Fruit fly (Drosophila melanogaster) whole organism, embryonic: ENCODE measurements around the gene CG14696.

Experiments used
- ATbp ChIP-seq: fragments of 200-800 bp; sonication (Bioruptor generic); optimal IDR thresholded peaks from 2 replicates; lab custom pipeline; 2017; ENCODE audit warnings: missing biosample characterization, mild to moderate bottlenecking, missing genetic modification characterization, missing genetic modification reagents
- Atf-2 ChIP-seq: fragments of 200-800 bp; sonication (Bioruptor generic); optimal IDR thresholded peaks from 2 replicates; lab custom pipeline; 2016; ENCODE audit warnings: missing biosample characterization, missing genetic modification characterization
- Blimp-1 ChIP-seq: fragments of 200-800 bp; sonication (Bioruptor generic); optimal IDR thresholded peaks from 3 replicates; lab custom pipeline; 2018; ENCODE audit warnings: missing biosample characterization, missing genetic modification characterization, mild to moderate bottlenecking, moderate library complexity, missing genetic modification reagents
- CG10321 ChIP-seq: fragments of 200-800 bp; sonication (Bioruptor generic); IDR thresholded peaks from 2 replicates; pipeline ENCODE4 v1.3.6; 2022; ENCODE audit warnings: missing biosample characterization, missing genetic modification characterization
- CG12659 ChIP-seq: fragments of 200-800 bp; sonication (Bioruptor generic); optimal IDR thresholded peaks from 3 replicates; lab custom pipeline; 2017; ENCODE audit warnings: mild to moderate bottlenecking, missing biosample characterization, missing genetic modification reagents, missing genetic modification characterization
- CG14441 ChIP-seq: fragments of 200-800 bp; sonication (Bioruptor generic); IDR thresholded peaks from 2 replicates; pipeline ENCODE4 v1.3.6; 2022; ENCODE audit warnings: missing biosample characterization, missing genetic modification characterization
- CG17612 ChIP-seq: fragments of 200-800 bp; sonication (Bioruptor generic); IDR thresholded peaks from 2 replicates; pipeline ENCODE4 v1.3.6; 2022; ENCODE audit warnings: missing biosample characterization, missing genetic modification characterization
- CG18011 ChIP-seq: fragments of 200-800 bp; sonication (Bioruptor generic); optimal IDR thresholded peaks from 2 replicates; lab custom pipeline; 2017; ENCODE audit warnings: missing biosample characterization, missing genetic modification characterization, mild to moderate bottlenecking, moderate library complexity, missing genotype
- CG18619 ChIP-seq: fragments of 200-800 bp; sonication (Bioruptor generic); optimal IDR thresholded peaks from 3 replicates; lab custom pipeline; 2017; ENCODE audit warnings: missing biosample characterization, mild to moderate bottlenecking, missing genetic modification characterization
- CG31365 ChIP-seq: fragments of 200-800 bp; sonication (Bioruptor generic); optimal IDR thresholded peaks from 2 replicates; lab custom pipeline; 2018; ENCODE audit warnings: missing biosample characterization, mild to moderate bottlenecking, missing genetic modification characterization
- CG32767 ChIP-seq: fragments of 200-800 bp; sonication (Bioruptor generic); IDR thresholded peaks from 2 replicates; pipeline ENCODE4 v1.3.6; 2022; ENCODE audit warnings: missing biosample characterization, missing genetic modification characterization
- CG3995 ChIP-seq: fragments of 200-800 bp; sonication (Bioruptor generic); optimal IDR thresholded peaks from 3 replicates; lab custom pipeline; 2016; ENCODE audit warnings: missing biosample characterization, missing genetic modification characterization
- CG4282 ChIP-seq: fragments of 200-800 bp; sonication (Bioruptor generic); optimal IDR thresholded peaks from 2 replicates; lab custom pipeline; 2016; ENCODE audit warnings: missing biosample characterization, missing genetic modification characterization
- CG4404 ChIP-seq: fragments of 200-800 bp; sonication (Bioruptor generic); IDR thresholded peaks from 2 replicates; pipeline ENCODE4 v1.3.6; 2022; ENCODE audit warnings: missing biosample characterization, missing genetic modification characterization
- CG4730 ChIP-seq: fragments of 200-800 bp; sonication (Bioruptor generic); IDR thresholded peaks from 2 replicates; pipeline ENCODE4 v1.3.6; 2022; ENCODE audit warnings: missing biosample characterization, missing genetic modification characterization
- CG4820 ChIP-seq: fragments of 200-800 bp; sonication (Bioruptor generic); optimal IDR thresholded peaks from 3 replicates; lab custom pipeline; 2016; ENCODE audit warnings: missing biosample characterization, missing genetic modification characterization
- CG7372 ChIP-seq: fragments of 200-800 bp; sonication (Bioruptor generic); IDR thresholded peaks from 2 replicates; pipeline ENCODE4 v1.3.6; 2022; ENCODE audit warnings: missing biosample characterization, missing genetic modification characterization
- CG7745 ChIP-seq: fragments of 200-800 bp; sonication (Bioruptor generic); optimal IDR thresholded peaks from 2 replicates; lab custom pipeline; 2018; ENCODE audit warnings: missing biosample characterization, mild to moderate bottlenecking, missing genetic modification characterization, moderate library complexity
- CG7786 ChIP-seq: fragments of 200-800 bp; sonication (Bioruptor generic); optimal IDR thresholded peaks from 2 replicates; lab custom pipeline; 2016; ENCODE audit warnings: missing biosample characterization, missing genetic modification characterization
- CG9437 ChIP-seq: fragments of 200-800 bp; sonication (Bioruptor generic); optimal IDR thresholded peaks from 2 replicates; lab custom pipeline; 2018; ENCODE audit warnings: missing biosample characterization, mild to moderate bottlenecking, missing genetic modification characterization
- CG9609 ChIP-seq: fragments of 200-800 bp; sonication (Bioruptor generic); optimal IDR thresholded peaks from 3 replicates; lab custom pipeline; 2016; ENCODE audit warnings: missing biosample characterization, missing genetic modification characterization
- CTCF ChIP-seq: fragments of 200-800 bp; sonication (Bioruptor generic); optimal IDR thresholded peaks from 2 replicates; lab custom pipeline; 2017; ENCODE audit warnings: missing biosample characterization, mild to moderate bottlenecking, missing genetic modification characterization, moderate library complexity
- Dp ChIP-seq: fragments of 200-800 bp; sonication (Bioruptor generic); optimal IDR thresholded peaks from 2 replicates; lab custom pipeline; 2018; ENCODE audit warnings: missing biosample characterization, mild to moderate bottlenecking, missing genetic modification characterization, moderate library complexity
- Eip74EF ChIP-seq, 2 experiments: fragments of 200-800 bp in 1 of 2; fragments of >200 bp in 1 of 2; sonication (Bioruptor generic) in 1 of 2; optimal IDR thresholded peaks; 2 replicates each; lab custom pipeline; 2017 to 2019; ENCODE audit warnings: missing biosample characterization in 2 of 2, missing genetic modification characterization in 2 of 2, mild to moderate bottlenecking in 1 of 2, moderate library complexity in 1 of 2
- Ets97D ChIP-seq: fragments of 200-800 bp; sonication (Bioruptor generic); optimal IDR thresholded peaks from 3 replicates; lab custom pipeline; 2016; ENCODE audit warnings: missing biosample characterization, missing genetic modification characterization
- Hand ChIP-seq: fragments of 200-800 bp; sonication (Bioruptor generic); optimal IDR thresholded peaks from 2 replicates; lab custom pipeline; 2017; ENCODE audit warnings: mild to moderate bottlenecking, missing biosample characterization, missing genetic modification reagents, missing genetic modification characterization
- Lhr ChIP-seq: fragments of 200-800 bp; sonication (Bioruptor generic); optimal IDR thresholded peaks from 3 replicates; lab custom pipeline; 2017; ENCODE audit warnings: mild to moderate bottlenecking, missing biosample characterization, missing genetic modification reagents, missing genetic modification characterization
- Lim3 ChIP-seq: fragments of 200-800 bp; sonication (Bioruptor generic); IDR thresholded peaks from 2 replicates; pipeline ENCODE4 v1.3.6; 2022; ENCODE audit warnings: missing biosample characterization, missing genetic modification characterization
- MESR4 ChIP-seq: fragments of 200-800 bp; sonication (Bioruptor generic); optimal IDR thresholded peaks from 2 replicates; lab custom pipeline; 2018; ENCODE audit warnings: missing biosample characterization, mild to moderate bottlenecking, missing genetic modification characterization, moderate library complexity
- Med ChIP-seq: fragments of 200-800 bp; sonication (Bioruptor generic); peaks from one replicate; lab custom pipeline; 2016; ENCODE audit warnings: missing biosample characterization, missing genetic modification characterization, mild to moderate bottlenecking, inconsistent platforms, moderate library complexity
- Ravus ChIP-seq: fragments of 200-800 bp; sonication (Bioruptor generic); IDR thresholded peaks from 2 replicates; pipeline ENCODE4 v1.3.6; 2022; ENCODE audit warnings: missing biosample characterization, missing genetic modification characterization
- Six4 ChIP-seq: fragments of 200-800 bp; sonication (Bioruptor generic); optimal IDR thresholded peaks from 2 replicates; lab custom pipeline; 2016; ENCODE audit warnings: missing biosample characterization, missing genetic modification characterization
- YL-1 ChIP-seq: fragments of 200-800 bp; sonication (Bioruptor generic); optimal IDR thresholded peaks from 3 replicates; lab custom pipeline; 2017; ENCODE audit warnings: missing biosample characterization, mild to moderate bottlenecking, missing genetic modification characterization
- abd-A ChIP-seq: fragments of 200-800 bp; sonication (Bioruptor generic); optimal IDR thresholded peaks from 3 replicates; lab custom pipeline; 2019; ENCODE audit warnings: missing biosample characterization, mild to moderate bottlenecking, missing genetic modification characterization, moderate library complexity
- al ChIP-seq: fragments of 200-800 bp; sonication (Bioruptor generic); IDR thresholded peaks from 2 replicates; pipeline ENCODE4 v1.3.6; 2022; ENCODE audit warnings: missing biosample characterization, missing genetic modification characterization
- aop ChIP-seq: fragments of 200-800 bp; sonication (Bioruptor generic); IDR thresholded peaks from 2 replicates; pipeline ENCODE4 v1.3.6; 2022; ENCODE audit warnings: missing biosample characterization, missing genetic modification characterization
- ara ChIP-seq: fragments of 200-800 bp; sonication (Bioruptor generic); IDR thresholded peaks from 2 replicates; pipeline ENCODE4 v1.3.6; 2022; ENCODE audit warnings: missing biosample characterization, missing genetic modification characterization
- ash1 ChIP-seq: fragments of 200-800 bp; sonication (Bioruptor generic); optimal IDR thresholded peaks from 2 replicates; lab custom pipeline; 2018; ENCODE audit warnings: missing biosample characterization, mild to moderate bottlenecking, missing genetic modification characterization
- cad ChIP-seq: fragments of >200 bp; optimal IDR thresholded peaks from 2 replicates; lab custom pipeline; 2017; ENCODE audit warnings: missing biosample characterization, missing genetic modification characterization
- crp ChIP-seq, 2 experiments: fragments of 200-800 bp; sonication (Bioruptor generic); optimal IDR thresholded peaks; 2 replicates in 1 of 2; 3 replicates in 1 of 2; lab custom pipeline; 2017; ENCODE audit warnings: missing biosample characterization in 2 of 2, missing genetic modification characterization in 2 of 2, mild to moderate bottlenecking in 1 of 2, moderate library complexity in 1 of 2
- dimm ChIP-seq: fragments of 200-800 bp; sonication (Bioruptor generic); IDR thresholded peaks from 2 replicates; pipeline ENCODE4 v1.3.6; 2022; ENCODE audit warnings: missing biosample characterization, missing genetic modification characterization
- gfzf ChIP-seq: fragments of 200-800 bp; sonication (Bioruptor generic); optimal IDR thresholded peaks from 2 replicates; lab custom pipeline; 2016; ENCODE audit warnings: missing biosample characterization, mild to moderate bottlenecking, missing genetic modification characterization, moderate library complexity
- jing ChIP-seq: fragments of 200-800 bp; sonication (Bioruptor generic); optimal IDR thresholded peaks from 2 replicates; lab custom pipeline; 2018; ENCODE audit warnings: missing biosample characterization, mild to moderate bottlenecking, missing genetic modification characterization
- kah ChIP-seq: fragments of 200-800 bp; sonication (Bioruptor generic); optimal IDR thresholded peaks from 2 replicates; lab custom pipeline; 2018; ENCODE audit warnings: missing biosample characterization, mild to moderate bottlenecking, missing genetic modification characterization
- nerfin-1 ChIP-seq: fragments of 200-800 bp; sonication (Bioruptor generic); optimal IDR thresholded peaks from 3 replicates; lab custom pipeline; 2019; ENCODE audit warnings: missing biosample characterization, mild to moderate bottlenecking, missing genetic modification characterization, moderate library complexity
- nom ChIP-seq: fragments of 200-800 bp; sonication (Bioruptor generic); optimal IDR thresholded peaks from 2 replicates; lab custom pipeline; 2017; ENCODE audit warnings: missing biosample characterization, missing genetic modification characterization, mild to moderate bottlenecking, moderate library complexity, missing genetic modification reagents
- otp ChIP-seq: fragments of 200-800 bp; sonication (Bioruptor generic); IDR thresholded peaks from 3 replicates; pipeline ENCODE4, ENCODE4 v1.3.6; 2022; ENCODE audit warnings: missing biosample characterization, missing genetic modification characterization
- seq ChIP-seq: fragments of 200-800 bp; sonication (Bioruptor generic); IDR thresholded peaks from 2 replicates; pipeline ENCODE4 v1.3.6; 2022; ENCODE audit warnings: missing biosample characterization, missing genetic modification characterization
- sim ChIP-seq: fragments of 200-800 bp; sonication (Bioruptor generic); IDR thresholded peaks from 2 replicates; pipeline ENCODE4 v1.3.6; 2022; ENCODE audit warnings: missing biosample characterization, missing genetic modification characterization
- ssp ChIP-seq: fragments of 200-800 bp; sonication (Bioruptor generic); IDR thresholded peaks from 2 replicates; pipeline ENCODE4 v1.3.6; 2022; ENCODE audit warnings: missing biosample characterization, missing genetic modification characterization
- stwl ChIP-seq: fragments of 200-800 bp; sonication (Bioruptor generic); optimal IDR thresholded peaks from 3 replicates; lab custom pipeline; 2018; ENCODE audit warnings: missing biosample characterization, mild to moderate bottlenecking, missing genetic modification characterization, moderate library complexity
- toy ChIP-seq: fragments of 200-800 bp; sonication (Bioruptor generic); IDR thresholded peaks from 2 replicates; pipeline ENCODE4 v1.3.6; 2022; ENCODE audit warnings: missing biosample characterization, missing genetic modification characterization
- vfl ChIP-seq: fragments of 200-800 bp; sonication (Bioruptor generic); optimal IDR thresholded peaks from 2 replicates; lab custom pipeline; 2016; ENCODE audit warnings: missing biosample characterization, missing genetic modification characterization

The CG14696 gene

DNA sequence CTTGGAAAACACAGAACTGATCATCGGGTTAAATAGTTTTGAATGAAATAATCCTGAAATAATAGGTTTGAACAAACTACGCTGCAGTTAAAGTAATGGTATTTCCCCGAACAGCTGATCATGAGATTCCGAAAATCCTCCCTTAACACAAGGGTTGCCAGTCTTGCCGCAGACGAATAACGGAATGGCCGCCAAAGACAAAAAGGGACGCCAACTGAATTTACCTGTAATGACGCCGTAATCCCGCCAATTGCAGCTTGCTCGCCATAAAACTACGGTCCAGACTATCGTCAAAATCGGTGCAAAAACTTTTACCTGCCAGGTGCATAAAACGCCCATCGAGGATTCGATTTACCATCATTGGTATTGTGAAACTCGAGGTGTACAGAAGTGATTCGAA is 28.2 kb downstream of the CG14696 start, which contains the start of gene CG4570 (continued):
- TF ChIP-seq abd-A, result no peak
- TF ChIP-seq dimm, result no peak
- peak; percentile 83 for TF ChIP-seq nerfin-1
- TF ChIP-seq ssp (GFP tag; lab: Robert Waterston, UW), result no peak
- peak in 1 of 2 experiments; percentile 76 for TF ChIP-seq crp (GFP tag; optimal IDR thresholded peaks at IDR 0.05; lab: Kevin White, UChicago)
- TF ChIP-seq Lim3 (GFP tag; lab: Robert Waterston, UW), result no peak
- TF ChIP-seq al (GFP tag; lab: Robert Waterston, UW), result no peak
- no peak for TF ChIP-seq CG9609 (GFP tag; lab: Kevin White, UChicago)
- no peak for TF ChIP-seq CG18619
- TF ChIP-seq Dp (GFP tag; lab: Kevin White, UChicago), result peak; percentile 7
- TF ChIP-seq Eip74EF (GFP tag; optimal IDR thresholded peaks at IDR 0.05; lab: Kevin White, UChicago), result no peak
- TF ChIP-seq toy (GFP tag; lab: Robert Waterston, UW), result no peak
- TF ChIP-seq sim (GFP tag; lab: Robert Waterston, UW), result no peak
- no peak for TF ChIP-seq nom (GFP tag; lab: Kevin White, UChicago)
- TF ChIP-seq CG31365, result no peak
- no peak for TF ChIP-seq Hand (GFP tag; lab: Kevin White, UChicago)
- TF ChIP-seq CG7745 (tag; lab: Kevin White, UChicago), result no peak
- TF ChIP-seq CG3995 (GFP tag; lab: Kevin White, UChicago), result no peak
- no peak for TF ChIP-seq CG4282 (GFP tag; lab: Kevin White, UChicago)
- peak; percentile 29 for TF ChIP-seq MESR4 (GFP tag; lab: Kevin White, UChicago)
- no peak for TF ChIP-seq ATbp (GFP tag; lab: Kevin White, UChicago)
- no peak for TF ChIP-seq jing (GFP tag; lab: Kevin White, UChicago)
- no peak for TF ChIP-seq ash1 (GFP tag; lab: Kevin White, UChicago)
- no peak for TF ChIP-seq Atf-2 (GFP tag; lab: Kevin White, UChicago)
- peak; percentile 16 for TF ChIP-seq gfzf (GFP tag; lab: Kevin White, UChicago)
- no peak for TF ChIP-seq CG10321
- no peak for TF ChIP-seq CG4730 (GFP tag; lab: Robert Waterston, UW)
- TF ChIP-seq CG14441, result no peak
- TF ChIP-seq CG4820 (GFP tag; lab: Kevin White, UChicago), result no peak
- no peak for TF ChIP-seq Lhr (GFP tag; lab: Kevin White, UChicago)
- no peak for TF ChIP-seq Blimp-1 (GFP tag; lab: Kevin White, UChicago)
- no peak for TF ChIP-seq Ravus (GFP tag; lab: Robert Waterston, UW)
- no peak for TF ChIP-seq CG18011 (GFP tag; lab: Kevin White, UChicago)
- peak; percentile 62 for TF ChIP-seq cad (GFP tag; lab: Kevin White, UChicago)
- no peak for TF ChIP-seq ara (GFP tag; lab: Robert Waterston, UW)
- TF ChIP-seq CG9437 (GFP tag; lab: Kevin White, UChicago), result no peak
- TF ChIP-seq seq (GFP tag; lab: Robert Waterston, UW), result peak; percentile 14; the same call in 1 of the 2 replicates
- TF ChIP-seq CG17612 (GFP tag; lab: Robert Waterston, UW), result no peak
- TF ChIP-seq YL-1 (GFP tag; lab: Kevin White, UChicago), result peak; percentile 33
- no peak for TF ChIP-seq Med (GFP tag; lab: Kevin White, UChicago)
- TF ChIP-seq stwl (tag; lab: Kevin White, UChicago), result peak; percentile 5
- no peak for TF ChIP-seq aop (GFP tag; lab: Robert Waterston, UW)
- no peak for TF ChIP-seq Ets97D (GFP tag; lab: Kevin White, UChicago)
- no peak for TF ChIP-seq otp (GFP tag; lab: Robert Waterston, UW)
- no peak for TF ChIP-seq CTCF (GFP tag; lab: Kevin White, UChicago)
- TF ChIP-seq CG32767 (GFP tag; lab: Robert Waterston, UW), result no peak
- TF ChIP-seq vfl (GFP tag; lab: Kevin White, UChicago), result no peak
- TF ChIP-seq Six4 (GFP tag; lab: Kevin White, UChicago), result no peak
- no peak for TF ChIP-seq CG7786
- no peak for TF ChIP-seq CG7372 (GFP tag; lab: Robert Waterston, UW)
- TF ChIP-seq CG4404, result no peak
- TF ChIP-seq CG12659, result no peak
- TF ChIP-seq kah (GFP tag; lab: Kevin White, UChicago), result no peak
- TF ChIP-seq, all 482 proteins: peak for 12
